Fruit fly (Drosophila melanogaster) whole organism, prepupa: ENCODE results near the gene vex.

Source experiments
- CG10631 ChIP-seq: fragments of 200-800 bp; sonication (Bioruptor generic); optimal IDR thresholded peaks from 2 replicates; lab custom pipeline; 2016; ENCODE audit warnings: missing biosample characterization, missing genetic modification characterization
- CG10669 ChIP-seq: fragments of 200-800 bp; sonication (Bioruptor generic); optimal IDR thresholded peaks from 3 replicates; lab custom pipeline; 2018; ENCODE audit warnings: missing biosample characterization, mild to moderate bottlenecking, missing genetic modification characterization, moderate library complexity
- CG11762 ChIP-seq: fragments of 200-800 bp; sonication (Bioruptor generic); optimal IDR thresholded peaks from 3 replicates; lab custom pipeline; 2016; ENCODE audit warnings: missing biosample characterization, missing genetic modification characterization; ENCODE audit not compliant: insufficient read depth
- CG15336 ChIP-seq: fragments of 200-800 bp; sonication (Bioruptor generic); IDR thresholded peaks from 2 replicates; pipeline ENCODE4 v1.3.6; 2022; ENCODE audit warnings: missing biosample characterization, missing genetic modification characterization
- CG16779 ChIP-seq: fragments of 200-800 bp; sonication (Bioruptor generic); optimal IDR thresholded peaks from 3 replicates; lab custom pipeline; 2017; ENCODE audit warnings: missing biosample characterization, mild to moderate bottlenecking, missing genetic modification characterization
- CG3032 ChIP-seq: fragments of 200-800 bp; optimal IDR thresholded peaks from 2 replicates; lab custom pipeline; 2019; ENCODE audit warnings: missing biosample characterization, mild to moderate bottlenecking, missing genetic modification characterization, moderate library complexity
- CG32006 ChIP-seq: fragments of 200-800 bp; sonication (Bioruptor generic); optimal IDR thresholded peaks from 3 replicates; lab custom pipeline; 2017; ENCODE audit warnings: missing biosample characterization, mild to moderate bottlenecking, missing genetic modification characterization
- CG34406 ChIP-seq: fragments of 200-800 bp; sonication (Bioruptor generic); optimal IDR thresholded peaks from 3 replicates; lab custom pipeline; 2016; ENCODE audit warnings: missing biosample characterization, missing genetic modification characterization
- CG3919 ChIP-seq: fragments of 200-800 bp; sonication (Bioruptor generic); optimal IDR thresholded peaks from 3 replicates; lab custom pipeline; 2016; ENCODE audit warnings: missing biosample characterization, missing genetic modification characterization
- CG4318 ChIP-seq: fragments of 200-800 bp; sonication (Bioruptor generic); optimal IDR thresholded peaks from 3 replicates; lab custom pipeline; 2017; ENCODE audit warnings: missing biosample characterization, mild to moderate bottlenecking, missing genetic modification characterization
- CG6276 ChIP-seq: fragments of 200-800 bp; sonication (Bioruptor generic); optimal IDR thresholded peaks from 2 replicates; lab custom pipeline; 2017; ENCODE audit warnings: missing biosample characterization, mild to moderate bottlenecking, missing genetic modification characterization
- CG6808 ChIP-seq: fragments of 200-800 bp; sonication (Bioruptor generic); optimal IDR thresholded peaks from 3 replicates; lab custom pipeline; 2017; ENCODE audit warnings: missing biosample characterization, missing genetic modification characterization, mild to moderate bottlenecking, moderate library complexity, missing genetic modification reagents
- CG6854 ChIP-seq: fragments of 200-800 bp; sonication (Bioruptor generic); optimal IDR thresholded peaks from 2 replicates; lab custom pipeline; 2017; ENCODE audit warnings: missing biosample characterization, mild to moderate bottlenecking, missing genetic modification characterization
- CG8632 ChIP-seq: fragments of 200-800 bp; sonication (Bioruptor generic); optimal IDR thresholded peaks from 3 replicates; lab custom pipeline; 2016; ENCODE audit warnings: missing biosample characterization, missing genetic modification characterization
- Eip75B ChIP-seq: fragments of 200-800 bp; sonication (Bioruptor generic); optimal IDR thresholded peaks from 3 replicates; lab custom pipeline; 2016; ENCODE audit warnings: missing biosample characterization, missing genetic modification characterization
- Eip78C ChIP-seq: fragments of 200-800 bp; sonication (Bioruptor generic); peaks from one replicate; lab custom pipeline; 2016; ENCODE audit warnings: missing biosample characterization, missing genetic modification characterization
- Eip93F ChIP-seq: fragments of 200-800 bp; sonication (Bioruptor generic); optimal IDR thresholded peaks from 2 replicates; lab custom pipeline; 2016; ENCODE audit warnings: missing biosample characterization, mild to moderate bottlenecking, missing genetic modification characterization
- Ets21C ChIP-seq: fragments of 200-800 bp; sonication (Bioruptor generic); optimal IDR thresholded peaks from 3 replicates; lab custom pipeline; 2016; ENCODE audit warnings: missing biosample characterization, missing genetic modification characterization
- Hr38 ChIP-seq: sonication (Bioruptor generic); optimal IDR thresholded peaks from 2 replicates; lab custom pipeline; 2016; ENCODE audit warnings: missing biosample characterization, missing genetic modification characterization
- Hr39 ChIP-seq: fragments of 200-800 bp; sonication (Bioruptor generic); optimal IDR thresholded peaks from 2 replicates; lab custom pipeline; 2016; ENCODE audit warnings: missing biosample characterization, missing genetic modification characterization
- Hr4 ChIP-seq: fragments of 200-800 bp; sonication (Bioruptor generic); optimal IDR thresholded peaks from 3 replicates; lab custom pipeline; 2016; ENCODE audit warnings: missing biosample characterization, missing genetic modification characterization
- Lpt ChIP-seq: fragments of 200-800 bp; sonication (Bioruptor generic); optimal IDR thresholded peaks from 3 replicates; lab custom pipeline; 2016; ENCODE audit warnings: missing biosample characterization, missing genetic modification characterization
- Met ChIP-seq: fragments of 200-800 bp; sonication (Bioruptor generic); optimal IDR thresholded peaks from 3 replicates; lab custom pipeline; 2016; ENCODE audit warnings: missing biosample characterization, missing genetic modification characterization
- OdsH ChIP-seq: fragments of 200-800 bp; sonication (Bioruptor generic); optimal IDR thresholded peaks from 3 replicates; lab custom pipeline; 2016; ENCODE audit warnings: missing biosample characterization, missing genetic modification characterization
- Smox ChIP-seq: fragments of 200-800 bp; sonication (Bioruptor generic); optimal IDR thresholded peaks from 3 replicates; lab custom pipeline; 2016; ENCODE audit warnings: missing biosample characterization, missing genetic modification characterization
- Sox102F ChIP-seq: fragments of 200-800 bp; sonication (Bioruptor generic); optimal IDR thresholded peaks from 2 replicates; lab custom pipeline; 2016; ENCODE audit warnings: missing biosample characterization, mild to moderate bottlenecking, missing genetic modification characterization
- Sox14 ChIP-seq: fragments of 200-800 bp; sonication (Bioruptor generic); optimal IDR thresholded peaks from 3 replicates; lab custom pipeline; 2016; ENCODE audit warnings: missing biosample characterization, missing genetic modification characterization
- achi ChIP-seq: fragments of 200-800 bp; sonication (Bioruptor generic); optimal IDR thresholded peaks from 3 replicates; lab custom pipeline; 2016; ENCODE audit warnings: missing biosample characterization, missing genetic modification characterization
- cyc ChIP-seq: fragments of 200-800 bp; sonication (Bioruptor generic); optimal IDR thresholded peaks from 3 replicates; lab custom pipeline; 2016; ENCODE audit warnings: missing biosample characterization, missing genetic modification characterization
- eg ChIP-seq: fragments of 200-800 bp; sonication (Bioruptor generic); IDR thresholded peaks from 3 replicates; pipeline ENCODE4 v1.3.6; 2022; ENCODE audit warnings: missing biosample characterization, missing genetic modification characterization
- esn ChIP-seq: fragments of 200-800 bp; sonication (Bioruptor generic); optimal IDR thresholded peaks from 2 replicates; lab custom pipeline; 2016; ENCODE audit warnings: missing biosample characterization, mild to moderate bottlenecking, missing genetic modification characterization, moderate library complexity
- fd59A ChIP-seq: fragments of 200-800 bp; sonication (Bioruptor generic); optimal IDR thresholded peaks from 2 replicates; lab custom pipeline; 2017; ENCODE audit warnings: missing biosample characterization, mild to moderate bottlenecking, missing genetic modification characterization, missing genetic modification reagents
- fd85E ChIP-seq: fragments of 200-800 bp; sonication (Bioruptor generic); optimal IDR thresholded peaks from 3 replicates; lab custom pipeline; 2016; ENCODE audit warnings: missing biosample characterization, missing genetic modification characterization
- fkh ChIP-seq: fragments of 200-800 bp; sonication (Bioruptor generic); optimal IDR thresholded peaks from 3 replicates; lab custom pipeline; 2017; ENCODE audit warnings: missing biosample characterization, mild to moderate bottlenecking, missing genetic modification characterization, moderate library complexity
- lz ChIP-seq: fragments of 200-800 bp; sonication (Bioruptor generic); optimal IDR thresholded peaks from 3 replicates; lab custom pipeline; 2016; ENCODE audit warnings: missing biosample characterization, missing genetic modification characterization
- net ChIP-seq: fragments of 200-800 bp; sonication (Bioruptor generic); optimal IDR thresholded peaks from 3 replicates; lab custom pipeline; 2016; ENCODE audit warnings: missing biosample characterization, missing genetic modification characterization
- pdm3 ChIP-seq: fragments of 200-800 bp; sonication (Bioruptor generic); optimal IDR thresholded peaks from 3 replicates; lab custom pipeline; 2016; ENCODE audit warnings: missing biosample characterization, missing genetic modification characterization
- salr ChIP-seq, 2 experiments: fragments of 200-800 bp; sonication (Bioruptor generic); optimal IDR thresholded peaks; 3 replicates each; lab custom pipeline; 2016 to 2018; ENCODE audit warnings: missing biosample characterization in 2 of 2, missing genetic modification characterization in 2 of 2, mild to moderate bottlenecking in 1 of 2
- svp ChIP-seq: fragments of 200-800 bp; sonication (Bioruptor generic); peaks from one replicate; lab custom pipeline; 2016; ENCODE audit warnings: missing biosample characterization, missing genetic modification characterization
- topi ChIP-seq: fragments of 200-800 bp; sonication (Bioruptor generic); optimal IDR thresholded peaks from 3 replicates; lab custom pipeline; 2016; ENCODE audit warnings: missing biosample characterization, missing genetic modification characterization

Gene vex

DNA sequence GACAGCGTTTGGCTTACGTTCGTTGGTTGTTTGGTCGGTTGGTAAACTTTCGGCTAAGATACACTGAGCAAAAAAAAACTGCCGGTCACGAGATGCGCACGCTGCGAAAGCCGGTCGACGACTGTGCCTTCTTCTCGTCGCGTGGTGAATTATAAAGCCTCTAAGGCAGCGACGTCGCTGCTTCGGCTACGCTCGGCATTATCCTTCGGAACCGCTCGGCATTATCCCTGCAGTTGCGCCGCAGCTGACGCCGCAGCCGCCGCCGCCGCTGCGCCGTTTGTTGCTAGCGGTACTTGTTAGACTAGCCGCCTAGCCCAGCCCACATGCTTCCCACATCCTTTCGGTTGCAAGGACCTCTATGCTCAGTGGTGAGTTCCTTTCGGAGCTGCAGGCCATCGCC, at the start of gene vex:
TSS of gene vex (minus strand) at position 114 of the 400 bp plus-strand sequence.
- TF ChIP-seq Ets21C (GFP tag; lab: Kevin White, UChicago) (no peak), CG6854 (GFP tag; lab: Kevin White, UChicago) (no peak)
- TF ChIP-seq, all 60 proteins: peak for 0

DNA sequence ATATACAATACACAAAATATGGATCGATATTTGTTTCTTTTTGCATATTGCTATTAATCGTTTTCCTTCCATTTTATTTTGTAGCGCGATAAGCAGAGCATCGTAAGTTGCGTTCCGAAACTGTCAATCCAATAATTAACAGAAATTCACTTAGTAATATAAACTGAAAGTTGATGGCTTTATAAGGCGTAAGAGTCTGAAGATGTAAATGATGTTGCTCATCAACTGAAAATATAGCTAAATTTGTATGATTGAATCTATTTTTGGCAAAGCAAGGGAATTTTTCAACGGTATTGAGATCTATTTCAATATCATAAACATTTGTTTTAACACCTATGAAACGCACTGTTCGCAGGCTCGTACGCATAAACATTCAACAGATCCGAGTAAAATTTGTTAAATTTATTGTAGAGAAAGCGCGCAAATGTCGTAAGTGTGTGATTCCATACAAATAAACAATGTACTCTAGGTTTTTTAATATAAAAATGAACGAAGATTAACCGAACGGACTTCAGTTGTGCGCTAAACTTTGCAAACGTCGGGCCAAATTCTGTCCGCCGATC, 49.2 kb upstream of the vex start, which contains the start of gene Vago:
TSS of gene Vago (plus strand) at position 513 of the 563 bp plus-strand sequence.
- TF ChIP-seq Hr4 (GFP tag; lab: Kevin White, UChicago) (peak; percentile 31), CG10669 (GFP tag; lab: Kevin White, UChicago) (peak; percentile 12), cyc (GFP tag; lab: Kevin White, UChicago) (peak; percentile 8), CG16779 (tag; lab: Kevin White, UChicago) (no peak), Eip93F (GFP tag; lab: Kevin White, UChicago) (no peak), esn (GFP tag; lab: Kevin White, UChicago) (peak; percentile 48), lz (peak; percentile 16), CG10631 (GFP tag; lab: Kevin White, UChicago) (no peak), eg (no peak), Eip78C (GFP tag; lab: Kevin White, UChicago) (peak; percentile 47), Eip75B (GFP tag; lab: Kevin White, UChicago) (peak; percentile 2), CG6808 (GFP tag; lab: Kevin White, UChicago) (peak; percentile 2), CG3032 (tag; lab: Kevin White, UChicago) (no peak), CG15336 (GFP tag; lab: Robert Waterston, UW) (no peak), svp (GFP tag; lab: Kevin White, UChicago) (peak; percentile 61), pdm3 (peak; percentile 15), CG8632 (GFP tag; lab: Kevin White, UChicago) (no peak), Met (GFP tag; lab: Kevin White, UChicago) (peak; percentile 38), CG11762 (GFP tag; lab: Kevin White, UChicago) (no peak), CG4318 (GFP tag; lab: Kevin White, UChicago) (no peak), fkh (GFP tag; lab: Kevin White, UChicago) (no peak), CG6276 (peak; percentile 21), CG32006 (GFP tag; lab: Kevin White, UChicago) (peak; percentile 47), Sox102F (GFP tag; lab: Kevin White, UChicago) (peak; percentile 40), Smox (GFP tag; lab: Kevin White, UChicago) (peak; percentile 7), topi (GFP tag; lab: Kevin White, UChicago) (peak; percentile 35), Hr39 (GFP tag; lab: Kevin White, UChicago) (peak; percentile 19)

DNA sequence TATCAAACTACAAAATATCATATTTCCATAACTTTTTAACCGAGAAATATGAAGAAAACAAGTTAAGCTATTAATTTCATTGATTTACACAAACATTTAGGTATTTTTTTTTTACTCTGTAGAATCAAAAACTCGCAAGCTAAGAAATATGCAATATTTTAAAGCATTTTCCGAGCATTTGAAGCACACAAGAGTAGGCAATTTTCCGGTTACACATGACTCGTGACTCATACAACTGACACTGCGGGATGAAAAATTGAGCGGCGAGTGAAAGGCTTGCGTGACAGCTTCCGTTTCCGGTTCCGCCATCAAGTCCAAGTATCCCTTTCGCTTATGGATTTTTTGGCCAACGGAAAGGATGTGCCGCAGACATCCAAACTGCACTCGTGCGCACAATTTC, 47.7 kb upstream of the vex start:
- TF ChIP-seq CG8632 (GFP tag; lab: Kevin White, UChicago) (no peak), svp (GFP tag; lab: Kevin White, UChicago) (peak; percentile 45), Lpt (GFP tag; lab: Kevin White, UChicago) (no peak), achi (GFP tag; lab: Kevin White, UChicago) (peak; percentile 9), Eip78C (GFP tag; lab: Kevin White, UChicago) (peak; percentile 64), eg (0 out of 3 replicates have a peak, but pooled peaks have one; percentile 13), salr (GFP tag; optimal IDR thresholded peaks at IDR 0.05; lab: Kevin White, UChicago) (no peak), CG32006 (GFP tag; lab: Kevin White, UChicago) (no peak)

DNA sequence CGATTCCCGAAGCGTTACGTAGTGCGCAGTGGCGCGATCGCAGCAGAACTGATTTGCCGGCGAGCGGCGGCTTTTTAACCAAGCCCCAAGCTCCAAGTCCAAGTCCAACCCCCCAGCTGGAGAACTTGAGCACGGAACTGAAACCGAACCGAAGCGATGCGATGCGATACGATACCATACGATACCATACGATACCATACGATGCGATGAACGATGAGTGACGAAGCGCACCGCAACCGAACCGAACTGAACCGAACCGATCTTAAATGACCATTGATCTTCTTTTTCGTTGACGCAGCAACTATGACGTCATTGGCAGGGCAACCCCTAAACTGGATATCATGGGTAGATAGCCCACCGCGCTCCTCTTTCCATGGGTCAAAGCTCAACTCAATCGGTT, 46.5 kb upstream of the vex start, which contains the start of gene sev:
TSS of gene sev (minus strand) at position 50 of the 400 bp plus-strand sequence.
- no peak for TF ChIP-seq Eip75B (GFP tag; lab: Kevin White, UChicago)
- TF ChIP-seq svp (GFP tag; lab: Kevin White, UChicago), result peak; percentile 39
- no peak for TF ChIP-seq topi (GFP tag; lab: Kevin White, UChicago)

DNA sequence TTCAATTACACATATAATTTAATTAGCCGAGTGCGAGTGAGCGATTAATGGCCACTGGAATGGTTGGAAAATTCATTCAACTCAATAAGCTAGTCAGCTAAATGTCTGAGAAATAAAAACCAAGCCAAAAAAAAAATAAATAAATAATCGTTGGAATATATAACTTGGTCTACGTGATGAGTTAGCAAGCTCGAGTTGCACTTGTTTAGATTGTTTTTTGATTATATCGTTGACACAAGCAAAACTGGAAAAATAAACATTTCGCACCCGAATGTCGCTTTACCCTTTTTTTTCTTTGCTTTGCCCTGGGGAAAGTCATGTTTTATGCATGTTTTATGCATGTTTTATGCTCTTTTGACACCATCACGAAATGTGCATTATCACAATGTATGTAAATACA, 43.3 kb upstream of the vex start:
- TF ChIP-seq CG3919, result no peak
- no peak for TF ChIP-seq pdm3
- TF ChIP-seq fd59A (GFP tag; lab: Kevin White, UChicago), result no peak
- no peak for TF ChIP-seq OdsH (GFP tag; lab: Kevin White, UChicago)
- no peak for TF ChIP-seq CG34406 (GFP tag; lab: Kevin White, UChicago)
- no peak for TF ChIP-seq Met (GFP tag; lab: Kevin White, UChicago)
- no peak for TF ChIP-seq CG3032 (tag; lab: Kevin White, UChicago)
- TF ChIP-seq CG32006 (GFP tag; lab: Kevin White, UChicago), result no peak
- TF ChIP-seq CG6854 (GFP tag; lab: Kevin White, UChicago), result no peak
- TF ChIP-seq CG6808 (GFP tag; lab: Kevin White, UChicago), result no peak
- TF ChIP-seq net (GFP tag; lab: Kevin White, UChicago), result no peak
- TF ChIP-seq Hr38, result no peak
- no peak for TF ChIP-seq Eip93F (GFP tag; lab: Kevin White, UChicago)
- TF ChIP-seq CG8632 (GFP tag; lab: Kevin White, UChicago), result no peak
- no peak for TF ChIP-seq Sox14 (GFP tag; lab: Kevin White, UChicago)
- TF ChIP-seq Smox (GFP tag; lab: Kevin White, UChicago), result no peak
- TF ChIP-seq Lpt (GFP tag; lab: Kevin White, UChicago), result no peak
- TF ChIP-seq fd85E, result no peak
- TF ChIP-seq Eip75B (GFP tag; lab: Kevin White, UChicago), result no peak
- TF ChIP-seq CG4318 (GFP tag; lab: Kevin White, UChicago), result no peak
